Worm (Caenorhabditis elegans): ENCODE results near the gene let-653.

Gene let-653

DNA sequence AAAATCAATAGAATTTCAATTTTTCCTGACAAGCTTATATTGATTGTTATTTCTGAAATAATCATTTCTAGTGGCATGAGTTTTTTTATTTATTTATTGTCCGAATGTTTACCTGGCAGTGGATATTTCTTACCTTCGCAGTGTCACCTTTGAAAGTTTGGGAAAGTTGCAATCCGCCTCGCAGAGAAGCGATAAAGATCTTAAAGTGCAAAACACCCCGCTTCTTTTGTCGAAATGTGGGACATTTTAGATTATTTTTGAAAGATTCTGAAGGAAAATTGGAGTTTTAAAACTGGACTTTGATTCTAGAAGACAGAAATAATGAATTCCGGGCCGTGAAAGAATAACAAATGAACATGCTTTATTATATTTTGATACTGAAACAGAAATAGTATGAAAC lies 23.3 kb downstream of the let-653 start:
- TF ChIP-seq mbf-1 (tag; optimal IDR thresholded peaks at IDR 0.05) (no peak), lin-11 (tag; optimal IDR thresholded peaks at IDR 0.05) (no peak), sma-9 (GFP tag; optimal IDR thresholded peaks at IDR 0.05) (no peak), sma-9 (tag; optimal IDR thresholded peaks at IDR 0.05) (no peak), nhr-129 (tag; optimal IDR thresholded peaks at IDR 0.05) (no peak), elt-1 (tag; optimal IDR thresholded peaks at IDR 0.05) (peak; percentile 61)

DNA sequence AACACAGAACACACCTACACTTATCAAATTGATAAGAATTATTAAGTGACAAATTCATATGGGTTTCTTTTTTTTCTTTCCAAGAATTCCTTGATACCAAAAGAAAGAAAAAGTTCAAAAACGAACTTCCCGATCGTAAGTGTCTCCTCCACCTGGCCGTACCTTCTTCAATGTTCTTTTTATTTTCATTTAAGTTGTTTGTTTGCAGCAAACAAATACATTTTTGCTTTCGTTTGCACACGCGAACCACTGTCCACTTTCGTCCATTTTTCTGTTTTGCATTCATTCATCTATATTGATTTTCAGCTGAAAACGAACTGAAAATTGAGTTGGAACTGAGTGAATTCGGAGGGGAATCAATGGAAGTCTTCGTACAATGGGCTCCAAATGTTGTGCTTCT lies 26.3 kb downstream of the let-653 start, which contains the start of gene VZK822L.2:
Gene VZK822L.2 (plus strand): TSS at position 301 of the 400 bp plus-strand sequence.
- TF ChIP-seq sma-3 (GFP tag; optimal IDR thresholded peaks at IDR 0.05) = no peak
- TF ChIP-seq nhr-77 (tag; optimal IDR thresholded peaks at IDR 0.05) = no peak
- TF ChIP-seq R02D3.7 (tag; optimal IDR thresholded peaks at IDR 0.05) = no peak
- TF ChIP-seq fos-1 (tag; optimal IDR thresholded peaks at IDR 0.05) = peak; percentile 43

DNA sequence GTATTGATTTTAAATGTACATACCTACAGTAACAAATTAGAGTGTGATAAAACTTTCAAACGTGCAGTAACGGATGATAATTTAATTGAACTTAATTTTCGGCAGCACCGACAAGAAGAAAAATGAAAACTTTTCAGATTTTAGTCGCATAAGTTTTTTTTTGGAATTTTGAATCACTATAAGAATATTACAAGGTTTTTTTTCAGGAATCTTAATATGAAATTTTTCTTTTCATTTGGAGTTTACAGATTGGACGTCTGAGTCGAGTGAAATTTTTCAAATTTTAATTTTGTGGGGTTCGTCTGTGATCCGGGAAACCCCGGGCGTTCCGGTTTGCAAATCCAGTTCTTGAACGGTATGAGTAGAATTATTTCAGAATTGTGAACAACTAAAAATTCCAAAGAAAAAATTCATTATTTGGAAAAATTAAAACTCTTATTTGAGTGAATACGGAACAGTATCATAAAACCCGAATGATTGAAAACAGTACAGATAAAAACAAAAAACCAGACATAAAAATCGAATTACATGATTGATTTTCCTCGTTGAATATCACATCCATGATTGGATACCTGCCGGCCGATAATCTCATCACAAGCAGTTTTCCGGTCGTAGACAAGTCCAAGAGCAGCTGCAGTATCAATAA lies 28.0 kb downstream of the let-653 start:
- peak; percentile 11 for TF ChIP-seq fos-1 (tag; optimal IDR thresholded peaks at IDR 0.05)
- no peak for TF ChIP-seq C34F6.9 (tag; optimal IDR thresholded peaks at IDR 0.05)
- peak; percentile 12 for TF ChIP-seq gmeb-1 (tag; optimal IDR thresholded peaks at IDR 0.05)

DNA sequence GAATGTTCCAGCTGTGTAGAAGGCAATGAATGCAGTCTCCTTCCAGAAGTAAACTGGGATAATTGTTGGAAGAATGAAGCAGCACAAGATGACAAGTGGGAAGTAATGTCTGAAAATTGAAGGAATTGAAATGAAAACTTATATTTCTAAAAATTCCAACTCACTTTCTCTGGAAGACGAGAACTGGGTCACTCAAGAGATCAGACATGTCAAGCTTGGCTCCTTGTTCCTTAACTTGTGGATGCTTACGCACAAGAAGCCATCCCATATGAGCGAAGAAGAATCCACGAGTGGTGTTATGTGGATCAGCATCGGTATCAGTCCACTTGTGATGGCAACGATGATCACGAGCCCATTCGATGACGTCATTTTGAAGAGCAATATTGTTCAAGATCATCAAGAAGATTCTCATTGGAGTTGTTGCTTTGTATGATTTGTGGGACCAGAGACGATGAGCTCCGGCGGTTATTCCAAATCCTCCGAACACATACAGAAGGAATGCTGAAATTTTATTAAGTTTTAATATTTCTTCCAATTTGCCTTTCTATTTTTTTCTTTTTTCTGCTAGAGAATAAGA lies 28.9 kb downstream of the let-653 start:
- TF ChIP-seq lin-39 (tag; optimal IDR thresholded peaks at IDR 0.05) (no peak), sma-3 (GFP tag; optimal IDR thresholded peaks at IDR 0.05) (no peak), ceh-82 (tag; optimal IDR thresholded peaks at IDR 0.05) (no peak), ceh-16 (tag; optimal IDR thresholded peaks at IDR 0.05) (no peak), lsy-2 (tag; optimal IDR thresholded peaks at IDR 0.05) (no peak), unc-55 (GFP tag; optimal IDR thresholded peaks at IDR 0.05) (no peak)

DNA sequence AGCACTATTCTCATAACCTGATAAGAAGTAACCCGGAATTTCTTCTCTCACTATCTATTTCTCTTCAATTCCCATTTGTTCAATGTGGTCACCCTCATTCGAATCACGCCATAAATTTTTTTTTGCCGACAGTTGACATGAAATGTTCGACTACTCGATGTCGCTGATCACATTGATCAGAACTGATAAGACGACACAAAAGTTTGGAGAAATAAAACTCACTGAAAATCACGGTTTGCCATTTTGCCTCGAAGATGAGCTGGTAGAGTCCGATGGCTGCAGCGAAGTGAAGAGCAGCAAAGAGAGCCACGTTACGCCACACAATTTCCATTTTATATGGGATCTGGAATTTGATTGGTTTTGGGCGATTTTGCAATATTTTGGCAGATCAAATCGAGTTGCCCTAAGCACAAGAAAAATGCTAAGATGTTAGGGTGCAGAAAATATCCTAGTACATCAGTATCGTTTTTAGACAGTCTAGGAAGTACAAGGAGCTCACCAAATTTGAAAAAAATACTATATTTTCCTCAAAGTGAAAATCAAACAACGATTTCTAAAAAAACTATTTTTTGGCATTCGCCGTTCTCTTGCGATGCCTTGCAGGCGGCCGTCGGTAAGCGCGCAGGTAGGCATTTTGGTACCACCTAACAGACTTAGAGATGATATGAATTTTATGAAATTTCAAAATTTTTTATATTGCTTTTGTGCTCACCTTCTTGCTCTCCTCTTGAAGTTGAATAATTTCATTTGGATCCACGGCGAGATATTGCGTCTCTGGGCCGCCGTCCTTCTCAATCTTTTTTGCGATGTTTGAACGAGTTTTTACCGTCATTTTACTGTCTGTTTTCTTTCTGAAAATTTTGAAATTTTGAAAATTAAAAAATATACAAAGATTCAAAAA lies 29.7 kb downstream of the let-653 start, which contains the start of gene fat-6:
Gene fat-6 (minus strand): TSS at position 851 of the 901 bp plus-strand sequence.
- no peak for TF ChIP-seq unc-62 (GFP tag; optimal IDR thresholded peaks at IDR 0.05)
- peak in 1 of 2 experiments; percentile 14 for TF ChIP-seq lsy-2 (tag; optimal IDR thresholded peaks at IDR 0.05)
- TF ChIP-seq elt-3 (tag; optimal IDR thresholded peaks at IDR 0.05) = no peak
- no peak for TF ChIP-seq elt-1 (tag; optimal IDR thresholded peaks at IDR 0.05)
- TF ChIP-seq F13H6.1 (tag; optimal IDR thresholded peaks at IDR 0.05) = peak; percentile 17
- TF ChIP-seq ama-1 (optimal IDR thresholded peaks at IDR 0.05) = no peak
- no peak for TF ChIP-seq C34F6.9 (tag; optimal IDR thresholded peaks at IDR 0.05)
- peak; percentile 24 for TF ChIP-seq gmeb-1 (tag; optimal IDR thresholded peaks at IDR 0.05)
- no peak for TF ChIP-seq nhr-12 (tag; optimal IDR thresholded peaks at IDR 0.05)
- TF ChIP-seq egl-27 (tag; optimal IDR thresholded peaks at IDR 0.05) = no peak
- TF ChIP-seq sma-9 (GFP tag; optimal IDR thresholded peaks at IDR 0.05) = peak; percentile 72
- TF ChIP-seq sma-9 (tag; optimal IDR thresholded peaks at IDR 0.05) = no peak
- no peak for TF ChIP-seq mdl-1 (tag; optimal IDR thresholded peaks at IDR 0.05)
- peak; percentile 53 for TF ChIP-seq nhr-21 (tag; optimal IDR thresholded peaks at IDR 0.05)
- no peak for TF ChIP-seq ceh-82 (tag; optimal IDR thresholded peaks at IDR 0.05)
- TF ChIP-seq crh-2 (tag; optimal IDR thresholded peaks at IDR 0.05) = peak; percentile 45
- TF ChIP-seq ztf-11 (tag; optimal IDR thresholded peaks at IDR 0.05) = no peak
- peak; percentile 3 for TF ChIP-seq nhr-25 (tag; optimal IDR thresholded peaks at IDR 0.05)
- peak; percentile 36 for TF ChIP-seq sma-3 (GFP tag; optimal IDR thresholded peaks at IDR 0.05)
- no peak for TF ChIP-seq unc-39 (tag; optimal IDR thresholded peaks at IDR 0.05)
- no peak for TF ChIP-seq R02D3.7 (tag; optimal IDR thresholded peaks at IDR 0.05)
- TF ChIP-seq ZK546.5 (tag; optimal IDR thresholded peaks at IDR 0.05) = no peak
- TF ChIP-seq fos-1 (tag; optimal IDR thresholded peaks at IDR 0.05) = peak; percentile 65
- TF ChIP-seq Y55F3AM.14 (GFP tag; optimal IDR thresholded peaks at IDR 0.05) = no peak
- no peak for TF ChIP-seq nhr-129 (tag; optimal IDR thresholded peaks at IDR 0.05)

Data from whole organism, L2 larva.